Worm (Caenorhabditis elegans): ENCODE measurements around the gene gpd-2.

ce11 chrX:3156062-3156791 is 41.7 kb upstream of the gpd-2 start:
- TF ChIP-seq lin-13 (GFP tag; optimal IDR thresholded peaks at IDR 0.05) (no peak), nhr-77 (tag; optimal IDR thresholded peaks at IDR 0.05) (no peak), ztf-4 (tag; optimal IDR thresholded peaks at IDR 0.05) (no peak), aha-1 (tag; optimal IDR thresholded peaks at IDR 0.05) (no peak), aly-2 (tag; optimal IDR thresholded peaks at IDR 0.05) (no peak), zag-1 (tag; optimal IDR thresholded peaks at IDR 0.05) (no peak), snpc-4 (tag; optimal IDR thresholded peaks at IDR 0.05) (no peak), nhr-28 (tag; optimal IDR thresholded peaks at IDR 0.05) (no peak), nhr-11 (tag; optimal IDR thresholded peaks at IDR 0.05) (no peak)
